Worm (Caenorhabditis elegans) whole organism, early embryonic: Measurements from ENCODE around the gene C49F8.14.

Source experiments
- B0310.2 ChIP-seq: sonication (generic microtip); optimal IDR thresholded peaks from 2 replicates; lab custom pipeline; 2016; ENCODE audit warnings: mild to moderate bottlenecking, missing genetic modification characterization, missing compliant biosample characterization
- ama-1 ChIP-seq: fragments of 150-350 bp; optimal IDR thresholded peaks from 2 replicates; lab custom pipeline; 2014
- ceh-36 ChIP-seq: sonication (generic microtip); optimal IDR thresholded peaks from 2 replicates; lab custom pipeline; 2016; ENCODE audit warnings: missing genetic modification characterization, inconsistent platforms, missing compliant biosample characterization
- flt-1 ChIP-seq: fragments of 200-800 bp; sonication (Bioruptor generic); IDR thresholded peaks from 2 replicates; pipeline ENCODE4 v1.3.6; 2022; ENCODE audit warnings: missing genetic modification characterization, missing compliant biosample characterization
- hmbx-1 ChIP-seq: sonication (generic microtip); optimal IDR thresholded peaks from 2 replicates; lab custom pipeline; 2016; ENCODE audit warnings: mild to moderate bottlenecking, missing genetic modification characterization, missing compliant biosample characterization
- tra-4 ChIP-seq: sonication (generic microtip); optimal IDR thresholded peaks from 2 replicates; lab custom pipeline; 2017; ENCODE audit warnings: missing genetic modification characterization, missing compliant biosample characterization

DNA sequence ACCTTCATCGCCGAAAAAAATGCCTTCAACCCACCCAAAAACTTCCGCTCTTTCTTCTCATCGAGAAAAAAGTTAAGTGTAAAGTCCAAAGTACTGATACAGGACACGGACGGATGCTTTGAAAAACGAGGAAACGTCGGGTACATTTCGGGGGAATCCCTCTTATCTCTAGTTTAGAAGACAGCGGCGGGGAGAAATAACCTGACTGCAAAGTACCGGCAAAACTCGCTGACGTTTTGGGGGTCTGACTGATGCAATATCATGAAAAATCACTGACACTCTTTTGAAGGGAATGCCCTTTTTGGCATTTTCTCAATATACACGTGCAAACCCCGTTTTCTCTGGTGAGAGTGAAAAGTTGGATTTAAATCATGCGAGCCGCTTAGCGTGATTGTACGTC, 20.3 kb downstream of the C49F8.14 start:
- TF ChIP-seq ama-1 (lab: Kevin White, UChicago) = no peak
- no peak for TF ChIP-seq flt-1 (GFP tag; lab: Robert Waterston, UW)
- no peak for TF ChIP-seq tra-4 (tag; lab: Kevin White, UChicago)
- TF ChIP-seq B0310.2 (tag; lab: Kevin White, UChicago) = no peak
- no peak for TF ChIP-seq ceh-36 (tag; lab: Kevin White, UChicago)
- no peak for TF ChIP-seq hmbx-1 (tag; lab: Kevin White, UChicago)
